Fruit fly (Drosophila melanogaster) whole organism, wandering third instar larva: ENCODE data around the gene CG6959.

ENCODE experiments used
- CG32264 ChIP-seq: fragments of 200-800 bp; sonication (Bioruptor generic); optimal IDR thresholded peaks from 2 replicates; lab custom pipeline; 2016; ENCODE audit warnings: missing biosample characterization, missing genetic modification characterization
- CG9705 ChIP-seq: fragments of 200-800 bp; sonication (Bioruptor generic); optimal IDR thresholded peaks from 2 replicates; lab custom pipeline; 2018; ENCODE audit warnings: missing biosample characterization, mild to moderate bottlenecking, missing genetic modification characterization
- CrebA ChIP-seq: fragments of 200-800 bp; sonication (Bioruptor generic); optimal IDR thresholded peaks from 2 replicates; lab custom pipeline; 2016; ENCODE audit warnings: missing biosample characterization, mild to moderate bottlenecking, missing genetic modification characterization, borderline replicate concordance
- Dfd ChIP-seq: fragments of >200 bp; optimal IDR thresholded peaks from 2 replicates; lab custom pipeline; 2017; ENCODE audit warnings: missing biosample characterization, missing genetic modification characterization
- Dif ChIP-seq: fragments of 200-275, 200-300 bp; sonication (Bioruptor generic); optimal IDR thresholded peaks from 2 replicates; lab custom pipeline; 2018; ENCODE audit warnings: missing biosample characterization, missing genetic modification characterization; ENCODE audit not compliant: partially characterized antibody
- GATAd ChIP-seq: sonication (Bioruptor generic); optimal IDR thresholded peaks from 2 replicates; lab custom pipeline; 2016; ENCODE audit warnings: missing biosample characterization, missing genetic modification characterization
- HLH106 ChIP-seq: fragments of 200-800 bp; optimal IDR thresholded peaks from 3 replicates; lab custom pipeline; 2019; ENCODE audit warnings: missing biosample characterization, mild to moderate bottlenecking, missing genetic modification characterization, moderate library complexity
- Hnf4 ChIP-seq: fragments of 200-800 bp; sonication (Bioruptor generic); optimal IDR thresholded peaks from 2 replicates; lab custom pipeline; 2016; ENCODE audit warnings: missing biosample characterization, mild to moderate bottlenecking, missing genetic modification characterization
- Hr78 ChIP-seq: fragments of >200 bp; optimal IDR thresholded peaks from 2 replicates; lab custom pipeline; 2017; ENCODE audit warnings: missing biosample characterization, missing genetic modification characterization
- Jra ChIP-seq: sonication (Bioruptor generic); optimal IDR thresholded peaks from 2 replicates; lab custom pipeline; 2016; ENCODE audit warnings: missing biosample characterization, missing genetic modification characterization
- Mio ChIP-seq: sonication (Bioruptor generic); optimal IDR thresholded peaks from 2 replicates; lab custom pipeline; 2016; ENCODE audit warnings: missing biosample characterization, missing genetic modification characterization
- Myc ChIP-seq: fragments of >200 bp; optimal IDR thresholded peaks from 2 replicates; lab custom pipeline; 2017
- N ChIP-seq: fragments of >200 bp; optimal IDR thresholded peaks from 2 replicates; lab custom pipeline; 2018; ENCODE audit warnings: missing biosample characterization, missing external identifiers, missing genetic modification characterization
- OdsH ChIP-seq: fragments of 200-800 bp; sonication (Bioruptor generic); optimal IDR thresholded peaks from 2 replicates; lab custom pipeline; 2016; ENCODE audit warnings: missing biosample characterization, mild to moderate bottlenecking, missing genetic modification characterization
- br ChIP-seq: fragments of 200-800 bp; sonication (Bioruptor generic); optimal IDR thresholded peaks from 2 replicates; lab custom pipeline; 2016; ENCODE audit warnings: missing biosample characterization, missing genetic modification characterization
- brk ChIP-seq: fragments of 200-800 bp; sonication (Bioruptor generic); optimal IDR thresholded peaks from 2 replicates; lab custom pipeline; 2016; ENCODE audit warnings: missing biosample characterization, mild to moderate bottlenecking, missing genetic modification characterization
- ey ChIP-seq: fragments of 200-800 bp; sonication (Bioruptor generic); optimal IDR thresholded peaks from 2 replicates; lab custom pipeline; 2016; ENCODE audit warnings: missing biosample characterization, missing genetic modification characterization
- foxo ChIP-seq, 2 experiments: fragments of 200-800 bp; sonication (Bioruptor generic); optimal IDR thresholded peaks; 2 replicates in 1 of 2; 3 replicates in 1 of 2; lab custom pipeline; 2016 to 2017; ENCODE audit warnings: missing biosample characterization in 2 of 2, missing genetic modification characterization in 2 of 2
- fru ChIP-seq: fragments of 200-800 bp; sonication (Bioruptor generic); optimal IDR thresholded peaks from 3 replicates; lab custom pipeline; 2016; ENCODE audit warnings: missing biosample characterization, mild to moderate bottlenecking, missing genetic modification characterization
- h ChIP-seq: fragments of 200-800 bp; sonication (Bioruptor generic); optimal IDR thresholded peaks from 3 replicates; lab custom pipeline; 2016; ENCODE audit warnings: missing biosample characterization, mild to moderate bottlenecking, missing genetic modification characterization
- jim ChIP-seq: fragments of 175-275, 200-325 bp; sonication (Bioruptor generic); optimal IDR thresholded peaks from 2 replicates; lab custom pipeline; 2016; ENCODE audit warnings: missing biosample characterization, mild to moderate bottlenecking, missing genetic modification characterization
- pan ChIP-seq: fragments of >200 bp; optimal IDR thresholded peaks from 2 replicates; lab custom pipeline; 2017
- psq ChIP-seq: fragments of 200-800 bp; sonication (Bioruptor generic); optimal IDR thresholded peaks from 3 replicates; lab custom pipeline; 2017; ENCODE audit warnings: missing biosample characterization, mild to moderate bottlenecking, missing genetic modification characterization, moderate library complexity
- rgr ChIP-seq: fragments of 200-800 bp; sonication (Bioruptor generic); optimal IDR thresholded peaks from 3 replicates; lab custom pipeline; 2016; ENCODE audit warnings: missing biosample characterization, mild to moderate bottlenecking, missing genetic modification characterization
- sage ChIP-seq: fragments of 200-800 bp; sonication (Bioruptor generic); optimal IDR thresholded peaks from 2 replicates; lab custom pipeline; 2016; ENCODE audit warnings: missing biosample characterization, mild to moderate bottlenecking, missing genetic modification characterization
- sv ChIP-seq: fragments of 200-800 bp; sonication (Bioruptor generic); optimal IDR thresholded peaks from 3 replicates; lab custom pipeline; 2016; ENCODE audit warnings: missing biosample characterization, missing genetic modification characterization
- tai ChIP-seq: sonication (Bioruptor generic); optimal IDR thresholded peaks from 2 replicates; lab custom pipeline; 2016; ENCODE audit warnings: missing biosample characterization, missing genetic modification characterization
- woc ChIP-seq: sonication (Bioruptor generic); optimal IDR thresholded peaks from 2 replicates; lab custom pipeline; 2016; ENCODE audit warnings: missing biosample characterization, mild to moderate bottlenecking, missing genetic modification characterization

CG6959 gene

DNA sequence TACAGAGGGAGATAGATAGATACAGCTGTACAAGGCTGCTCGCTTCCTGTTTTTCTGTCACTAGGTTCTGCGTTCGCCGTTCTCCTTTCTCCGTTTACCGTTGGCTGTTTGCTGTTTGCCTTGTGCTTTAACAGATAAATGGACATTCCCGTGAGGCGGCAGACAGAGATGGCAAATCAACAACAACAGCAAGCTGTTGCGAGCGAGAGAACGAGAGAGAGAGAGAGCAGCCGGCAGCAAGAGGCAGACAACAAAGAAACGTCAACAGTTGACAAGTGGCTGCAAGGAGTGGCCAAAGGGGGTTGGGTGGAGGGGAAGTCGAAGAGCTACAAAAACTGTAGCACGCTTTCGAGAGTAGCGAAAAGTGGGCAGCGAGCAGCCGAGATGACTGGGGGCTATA is 35.9 kb downstream of the CG6959 start:
- no peak for TF ChIP-seq psq (GFP tag; lab: Kevin White, UChicago)

DNA sequence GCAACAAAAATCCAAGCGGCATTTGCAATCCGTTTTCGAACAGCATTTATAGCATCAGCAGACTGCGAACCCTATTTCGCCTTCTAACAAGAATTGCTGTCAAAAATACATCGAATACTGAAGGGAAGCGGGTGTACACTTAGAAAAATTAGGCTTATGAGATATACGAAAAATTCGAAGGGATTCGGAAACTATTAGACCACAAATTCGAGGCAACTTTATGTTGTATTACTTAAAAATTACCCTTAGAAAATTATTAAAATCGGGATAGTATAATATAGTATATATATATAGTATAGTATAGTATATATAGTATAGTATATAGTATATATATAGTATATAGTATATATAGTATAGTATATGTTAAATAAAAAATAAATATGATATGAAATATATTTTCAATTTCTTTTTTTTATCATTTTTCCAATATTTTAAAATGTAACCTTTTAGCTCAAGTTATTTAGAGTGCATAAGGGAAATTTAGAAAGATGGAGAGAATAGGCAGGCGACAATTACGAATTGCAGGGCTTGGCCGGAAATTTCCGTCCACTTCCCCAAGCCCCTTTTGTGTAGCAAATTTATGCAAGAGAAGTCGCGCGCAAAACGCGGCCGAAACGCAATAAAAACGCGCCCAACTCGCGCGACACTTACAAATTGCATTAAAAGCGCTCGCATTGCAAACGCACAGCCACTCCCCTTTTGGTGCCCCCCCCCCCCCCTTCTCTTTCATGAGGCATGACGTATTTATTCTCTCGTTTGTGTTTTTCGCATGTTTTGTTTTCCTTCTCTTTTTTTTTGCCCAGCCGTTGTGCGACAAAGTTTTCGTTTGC is 38.3 kb downstream of the CG6959 start:
- no peak for TF ChIP-seq Myc (lab: Kevin White, UChicago)
- TF ChIP-seq GATAd (GFP tag; lab: Kevin White, UChicago) = no peak
- TF ChIP-seq CG32264 (GFP tag; lab: Kevin White, UChicago) = no peak
- TF ChIP-seq Jra = no peak
- TF ChIP-seq pan (lab: Kevin White, UChicago) = no peak
- no peak for TF ChIP-seq Hr78 (GFP tag; lab: Kevin White, UChicago)
- no peak for TF ChIP-seq br (GFP tag; lab: Kevin White, UChicago)
- TF ChIP-seq tai (GFP tag; lab: Kevin White, UChicago) = no peak
- TF ChIP-seq CrebA (GFP tag; lab: Kevin White, UChicago) = no peak
- TF ChIP-seq Dif = no peak
- TF ChIP-seq Hnf4 = no peak
- TF ChIP-seq, all 38 proteins: peak for 0

DNA sequence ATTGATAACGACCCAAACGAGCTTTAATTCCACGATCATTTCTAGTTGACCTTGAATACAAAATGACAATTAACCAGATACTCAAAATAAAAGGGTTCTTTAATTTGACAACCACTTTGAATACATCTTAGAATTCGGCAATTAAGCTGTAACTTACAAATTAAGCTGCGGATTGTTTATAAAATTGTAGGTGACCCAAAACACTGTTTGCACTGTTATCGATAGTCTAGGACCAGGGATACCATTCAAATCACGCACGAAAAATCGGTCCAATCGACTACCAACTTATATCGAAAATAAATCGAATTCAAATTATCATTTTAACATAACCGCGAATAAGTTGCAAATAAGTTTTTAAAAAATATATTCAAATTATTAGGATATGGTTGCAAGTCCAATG is 47.0 kb downstream of the CG6959 start, which contains the start of gene Kyat:
Gene Kyat, minus strand, starts transcription at position 228 of the 400 bp plus-strand sequence.
- no peak for TF ChIP-seq psq (GFP tag; lab: Kevin White, UChicago)
- no peak for TF ChIP-seq br (GFP tag; lab: Kevin White, UChicago)
- TF ChIP-seq pan (lab: Kevin White, UChicago) = no peak
- no peak for TF ChIP-seq sv (GFP tag; lab: Kevin White, UChicago)
- TF ChIP-seq CG32264 (GFP tag; lab: Kevin White, UChicago) = no peak

DNA sequence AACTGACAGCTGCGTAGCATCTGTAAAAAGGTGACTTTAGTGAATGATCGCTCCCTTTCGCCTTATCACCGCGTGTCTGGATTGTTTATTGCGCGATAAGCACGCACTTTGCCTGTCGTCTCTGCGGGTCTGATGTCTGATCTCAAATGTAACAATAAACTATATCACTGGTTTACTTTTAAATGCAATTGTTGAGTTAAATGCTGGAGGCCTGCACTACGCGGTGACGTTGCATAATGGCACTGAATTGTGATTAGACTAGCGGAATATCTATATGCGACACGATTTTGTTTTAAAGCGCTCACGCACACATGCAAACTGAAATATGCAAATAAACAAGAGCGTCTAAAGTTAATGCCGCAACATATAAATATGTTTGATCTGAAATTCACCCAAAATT is 47.5 kb downstream of the CG6959 start:
- TF ChIP-seq ey (GFP tag; lab: Kevin White, UChicago) (no peak), pan (lab: Kevin White, UChicago) (no peak), foxo (GFP tag; optimal IDR thresholded peaks at IDR 0.05; lab: Kevin White, UChicago) (no peak), tai (GFP tag; lab: Kevin White, UChicago) (no peak), Hr78 (GFP tag; lab: Kevin White, UChicago) (no peak), CG9705 (GFP tag; lab: Kevin White, UChicago) (no peak), sage (no peak), Hnf4 (no peak)

DNA sequence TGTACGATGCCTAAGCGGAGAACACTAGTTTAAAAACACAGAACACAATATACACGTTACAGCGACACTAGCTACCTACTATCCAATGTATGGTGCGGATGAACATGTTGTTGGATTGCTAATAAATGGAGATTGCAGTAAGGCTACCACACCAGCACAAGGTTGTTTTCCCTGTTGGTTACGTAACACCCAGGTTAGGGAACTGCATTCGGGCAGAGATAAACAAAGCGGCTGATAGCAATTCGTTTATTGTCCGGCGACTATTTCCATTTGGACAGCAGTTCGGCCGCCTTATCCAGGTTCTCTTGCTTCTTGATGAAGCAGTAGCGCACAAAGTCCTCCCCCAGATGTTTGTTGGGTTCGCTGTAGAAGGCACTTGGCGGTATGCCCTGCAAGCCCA is 49.1 kb downstream of the CG6959 start:
- TF ChIP-seq Dfd = no peak
- TF ChIP-seq brk = no peak
- no peak for TF ChIP-seq Myc (lab: Kevin White, UChicago)
- no peak for TF ChIP-seq h (GFP tag; lab: Kevin White, UChicago)
- TF ChIP-seq Dif = no peak

DNA sequence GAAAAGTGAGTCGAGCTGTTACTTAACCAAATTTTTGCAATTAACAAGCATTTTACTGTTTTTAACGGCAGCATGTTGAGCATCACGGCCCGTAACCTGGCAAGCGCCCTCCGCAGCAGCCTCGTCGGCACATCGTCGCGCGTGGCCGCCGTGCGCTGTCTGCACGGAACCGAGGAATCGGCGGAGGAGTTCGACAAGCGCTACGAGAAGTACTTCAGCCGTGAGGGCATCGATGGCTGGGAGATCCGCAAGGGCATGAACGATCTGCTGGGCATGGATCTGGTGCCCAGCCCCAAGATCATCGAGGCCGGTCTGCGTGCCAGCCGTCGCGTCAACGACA is 49.6 kb downstream of the CG6959 start:
- no peak for TF ChIP-seq foxo (GFP tag; optimal IDR thresholded peaks at IDR 0.05; lab: Kevin White, UChicago)
- no peak for TF ChIP-seq sv (GFP tag; lab: Kevin White, UChicago)
- no peak for TF ChIP-seq N (GFP tag; lab: Kevin White, UChicago)
- TF ChIP-seq Dif = no peak
- no peak for TF ChIP-seq fru (GFP tag; lab: Kevin White, UChicago)
- no peak for TF ChIP-seq Dfd
- TF ChIP-seq jim = no peak
- TF ChIP-seq brk = no peak
- TF ChIP-seq Mio = no peak
- TF ChIP-seq CG32264 (GFP tag; lab: Kevin White, UChicago) = no peak
- no peak for TF ChIP-seq HLH106 (tag; lab: Kevin White, UChicago)
- TF ChIP-seq Hnf4 = no peak
- no peak for TF ChIP-seq woc (GFP tag; lab: Kevin White, UChicago)
- no peak for TF ChIP-seq OdsH (GFP tag; lab: Kevin White, UChicago)
- TF ChIP-seq rgr = no peak
